Fruit fly (Drosophila melanogaster) whole organism, embryonic: Measurements from ENCODE around the gene Dbx.

ENCODE experiments used
- Antp ChIP-seq: fragments of 200-800 bp; sonication (Bioruptor generic); optimal IDR thresholded peaks from 3 replicates; lab custom pipeline; 2016; ENCODE audit warnings: missing biosample characterization, missing genetic modification characterization
- B-H1 ChIP-seq: fragments of 200-800 bp; sonication (Bioruptor generic); IDR thresholded peaks from 3 replicates; pipeline ENCODE4 v1.3.6; 2022; ENCODE audit warnings: missing biosample characterization, missing genetic modification characterization
- Bgb ChIP-seq: fragments of 200-800 bp; sonication (Bioruptor generic); IDR thresholded peaks from 2 replicates; pipeline ENCODE4 v1.3.6; 2022; ENCODE audit warnings: missing biosample characterization, missing genetic modification characterization; ENCODE audit not compliant: partially characterized antibody
- CG10959 ChIP-seq: fragments of 200-800 bp; sonication (Bioruptor generic); IDR thresholded peaks from 2 replicates; pipeline ENCODE4 v1.3.6; 2022; ENCODE audit warnings: missing biosample characterization, missing genetic modification characterization
- CG12659 ChIP-seq: fragments of 200-800 bp; sonication (Bioruptor generic); optimal IDR thresholded peaks from 3 replicates; lab custom pipeline; 2017; ENCODE audit warnings: mild to moderate bottlenecking, missing biosample characterization, missing genetic modification reagents, missing genetic modification characterization
- CG13123 ChIP-seq: fragments of 200-800 bp; sonication (Bioruptor generic); optimal IDR thresholded peaks from 2 replicates; lab custom pipeline; 2016; ENCODE audit warnings: missing biosample characterization, missing genetic modification characterization
- CG13287 ChIP-seq: fragments of 200-800 bp; sonication (Bioruptor generic); IDR thresholded peaks from 2 replicates; pipeline ENCODE4 v1.3.6; 2022; ENCODE audit warnings: missing biosample characterization, missing genetic modification characterization; ENCODE audit not compliant: partially characterized antibody
- CG13894 ChIP-seq: fragments of 200-800 bp; sonication (Bioruptor generic); optimal IDR thresholded peaks from 3 replicates; lab custom pipeline; 2018; ENCODE audit warnings: missing biosample characterization, mild to moderate bottlenecking, missing genetic modification characterization, moderate library complexity
- CG15514 ChIP-seq: fragments of 200-800 bp; sonication (Bioruptor generic); optimal IDR thresholded peaks from 3 replicates; lab custom pipeline; 2017; ENCODE audit warnings: missing biosample characterization, missing genetic modification characterization, mild to moderate bottlenecking, moderate library complexity, missing genetic modification reagents
- CG17328 ChIP-seq: fragments of 200-800 bp; sonication (Bioruptor generic); IDR thresholded peaks from 2 replicates; pipeline ENCODE4 v1.3.6; 2022; ENCODE audit warnings: missing biosample characterization, missing genetic modification characterization
- CG17568 ChIP-seq: fragments of 200-800 bp; sonication (Bioruptor generic); optimal IDR thresholded peaks from 2 replicates; lab custom pipeline; 2018; ENCODE audit warnings: missing biosample characterization, mild to moderate bottlenecking, missing genetic modification characterization, moderate library complexity
- CG18262 ChIP-seq: fragments of 200-800 bp; optimal IDR thresholded peaks from 3 replicates; lab custom pipeline; 2019; ENCODE audit warnings: missing biosample characterization, mild to moderate bottlenecking, missing genetic modification characterization, moderate library complexity
- CG18619 ChIP-seq: fragments of 200-800 bp; sonication (Bioruptor generic); optimal IDR thresholded peaks from 3 replicates; lab custom pipeline; 2017; ENCODE audit warnings: missing biosample characterization, mild to moderate bottlenecking, missing genetic modification characterization
- CG30020 ChIP-seq: fragments of 200-800 bp; optimal IDR thresholded peaks from 2 replicates; lab custom pipeline; 2019; ENCODE audit warnings: missing biosample characterization, mild to moderate bottlenecking, missing genetic modification characterization, moderate library complexity
- CG4424 ChIP-seq: fragments of 200-800 bp; sonication (Bioruptor generic); optimal IDR thresholded peaks from 3 replicates; lab custom pipeline; 2016; ENCODE audit warnings: missing biosample characterization, missing genetic modification characterization
- CG6175 ChIP-seq: fragments of 200-800 bp; sonication (Bioruptor generic); IDR thresholded peaks from 3 replicates; pipeline ENCODE4 v1.3.6; 2022; ENCODE audit warnings: missing biosample characterization, missing genetic modification characterization
- CkIIα-i1 ChIP-seq: fragments of 200-800 bp; sonication (Bioruptor generic); IDR thresholded peaks from 2 replicates; pipeline ENCODE4 v1.3.6; 2022; ENCODE audit warnings: missing biosample characterization, missing genetic modification characterization
- Dip2 ChIP-seq: fragments of 200-800 bp; sonication (Bioruptor generic); IDR thresholded peaks from 2 replicates; pipeline ENCODE4 v1.3.6; 2022; ENCODE audit warnings: missing biosample characterization, missing genetic modification characterization
- Dip3 ChIP-seq: fragments of 200-800 bp; sonication (Bioruptor generic); optimal IDR thresholded peaks from 3 replicates; lab custom pipeline; 2016; ENCODE audit warnings: missing biosample characterization, missing genetic modification characterization
- Dll ChIP-seq: fragments of 200-800 bp; sonication (Bioruptor generic); IDR thresholded peaks from 4 replicates; pipeline ENCODE4 v1.3.6; 2022; ENCODE audit warnings: missing biosample characterization, missing genetic modification characterization; ENCODE audit not compliant: partially characterized antibody
- Dp ChIP-seq: fragments of 200-800 bp; sonication (Bioruptor generic); optimal IDR thresholded peaks from 2 replicates; lab custom pipeline; 2018; ENCODE audit warnings: missing biosample characterization, mild to moderate bottlenecking, missing genetic modification characterization, moderate library complexity
- Drgx ChIP-seq: fragments of 200-800 bp; sonication (Bioruptor generic); IDR thresholded peaks from 2 replicates; pipeline ENCODE4 v1.3.6; 2022; ENCODE audit warnings: missing biosample characterization, missing genetic modification characterization
- Hr3 ChIP-seq: fragments of 200-800 bp; sonication (Bioruptor generic); optimal IDR thresholded peaks from 3 replicates; lab custom pipeline; 2016; ENCODE audit warnings: missing biosample characterization, missing genetic modification characterization
- Lhr ChIP-seq: fragments of 200-800 bp; sonication (Bioruptor generic); optimal IDR thresholded peaks from 3 replicates; lab custom pipeline; 2017; ENCODE audit warnings: mild to moderate bottlenecking, missing biosample characterization, missing genetic modification reagents, missing genetic modification characterization
- Neu2 ChIP-seq: fragments of 200-800 bp; sonication (Bioruptor generic); optimal IDR thresholded peaks from 3 replicates; lab custom pipeline; 2016; ENCODE audit warnings: missing biosample characterization, missing genetic modification characterization, borderline replicate concordance
- PHDP ChIP-seq: fragments of 200-800 bp; sonication (Bioruptor generic); optimal IDR thresholded peaks from 3 replicates; lab custom pipeline; 2018; ENCODE audit warnings: missing biosample characterization, mild to moderate bottlenecking, missing genetic modification characterization, moderate library complexity
- Scr ChIP-seq: fragments of 200-800 bp; sonication (Bioruptor generic); IDR thresholded peaks from 2 replicates; pipeline ENCODE4 v1.3.6; 2022; ENCODE audit warnings: missing biosample characterization, missing genetic modification characterization; ENCODE audit not compliant: partially characterized antibody
- Stat92E ChIP-seq, 3 experiments: fragments of >200 bp in 2 of 3; fragments of 200-800 bp in 1 of 3; sonication (Bioruptor generic) in 1 of 3; optimal IDR thresholded peaks; 2 replicates each; lab custom pipeline; 2017 to 2019; ENCODE audit warnings: missing biosample characterization in 3 of 3, missing genetic modification characterization in 3 of 3, mild to moderate bottlenecking in 1 of 3, moderate library complexity in 1 of 3
- Trl ChIP-seq, 3 experiments: fragments of >200 bp in 2 of 3; fragments of 200-800 bp in 1 of 3; sonication (Bioruptor generic) in 1 of 3; optimal IDR thresholded peaks; 2 replicates in 1 of 3; 3 replicates in 2 of 3; lab custom pipeline; 2016 to 2017; ENCODE audit warnings: missing biosample characterization in 1 of 3, missing genetic modification characterization in 1 of 3
- Xrp1 ChIP-seq: fragments of 200-800 bp; sonication (Bioruptor generic); IDR thresholded peaks from 2 replicates; pipeline ENCODE4 v1.3.6; 2022; ENCODE audit warnings: missing biosample characterization, missing genetic modification characterization
- ab ChIP-seq: fragments of 200-800 bp; sonication (Bioruptor generic); optimal IDR thresholded peaks from 2 replicates; lab custom pipeline; 2016; ENCODE audit warnings: missing biosample characterization, missing genetic modification characterization
- amos ChIP-seq: fragments of 200-800 bp; sonication (Bioruptor generic); IDR thresholded peaks from 2 replicates; pipeline ENCODE4 v1.3.6; 2022; ENCODE audit warnings: missing biosample characterization, missing genetic modification characterization; ENCODE audit not compliant: partially characterized antibody
- ap ChIP-seq: fragments of 200-800 bp; sonication (Bioruptor generic); IDR thresholded peaks from 2 replicates; pipeline ENCODE4 v1.3.6; 2022; ENCODE audit warnings: missing biosample characterization, missing genetic modification characterization
- ase ChIP-seq: fragments of 200-800 bp; sonication (Bioruptor generic); IDR thresholded peaks from 3 replicates; pipeline ENCODE4 v1.3.6; 2022; ENCODE audit warnings: missing biosample characterization, missing genetic modification characterization
- ems ChIP-seq: fragments of 200-800 bp; sonication (Bioruptor generic); optimal IDR thresholded peaks from 3 replicates; lab custom pipeline; 2016; ENCODE audit warnings: missing biosample characterization, missing genetic modification characterization
- eyg ChIP-seq: fragments of 200-800 bp; sonication (Bioruptor generic); optimal IDR thresholded peaks from 3 replicates; lab custom pipeline; 2016; ENCODE audit warnings: missing biosample characterization, missing genetic modification characterization
- h ChIP-seq: fragments of >200 bp; optimal IDR thresholded peaks from 2 replicates; lab custom pipeline; 2017
- knrl ChIP-seq: fragments of 200-800 bp; sonication (Bioruptor generic); IDR thresholded peaks from 3 replicates; pipeline ENCODE4 v1.3.6; 2022; ENCODE audit warnings: missing biosample characterization, missing genetic modification characterization; ENCODE audit not compliant: partially characterized antibody
- nerfin-2 ChIP-seq: fragments of 200-800 bp; sonication (Bioruptor generic); IDR thresholded peaks from 2 replicates; pipeline ENCODE4 v1.3.6; 2022; ENCODE audit warnings: missing biosample characterization, missing genetic modification characterization; ENCODE audit not compliant: partially characterized antibody
- onecut ChIP-seq: fragments of 200-800 bp; sonication (Bioruptor generic); IDR thresholded peaks from 2 replicates; pipeline ENCODE4 v1.3.6; 2022; ENCODE audit warnings: missing biosample characterization, missing genetic modification characterization
- pros ChIP-seq: fragments of 200-800 bp; sonication (Bioruptor generic); optimal IDR thresholded peaks from 3 replicates; lab custom pipeline; 2019; ENCODE audit warnings: missing biosample characterization, mild to moderate bottlenecking, missing genetic modification characterization, moderate library complexity
- rib ChIP-seq: fragments of 200-800 bp; sonication (Bioruptor generic); IDR thresholded peaks from 2 replicates; pipeline ENCODE4 v1.3.6; 2022; ENCODE audit warnings: missing biosample characterization, missing genetic modification characterization
- scrt ChIP-seq: fragments of 200-800 bp; sonication (Bioruptor generic); optimal IDR thresholded peaks from 2 replicates; lab custom pipeline; 2018; ENCODE audit warnings: missing biosample characterization, mild to moderate bottlenecking, missing genetic modification characterization, moderate library complexity
- sima ChIP-seq: fragments of 200-800 bp; sonication (Bioruptor generic); optimal IDR thresholded peaks from 2 replicates; lab custom pipeline; 2016; ENCODE audit warnings: missing biosample characterization, missing genetic modification characterization
- so ChIP-seq: fragments of 200-800 bp; sonication (Bioruptor generic); IDR thresholded peaks from 3 replicates; pipeline ENCODE4 v1.3.6; 2022; ENCODE audit warnings: missing biosample characterization, missing genetic modification characterization
- tap ChIP-seq: fragments of 200-800 bp; optimal IDR thresholded peaks from 3 replicates; lab custom pipeline; 2019; ENCODE audit warnings: missing biosample characterization, mild to moderate bottlenecking, missing genetic modification characterization, moderate library complexity
- tna ChIP-seq: fragments of 200-800 bp; sonication (Bioruptor generic); IDR thresholded peaks from 2 replicates; pipeline ENCODE4 v1.3.6; 2022; ENCODE audit warnings: missing biosample characterization, missing genetic modification characterization; ENCODE audit not compliant: partially characterized antibody
- toy ChIP-seq: fragments of 200-800 bp; sonication (Bioruptor generic); IDR thresholded peaks from 2 replicates; pipeline ENCODE4 v1.3.6; 2022; ENCODE audit warnings: missing biosample characterization, missing genetic modification characterization

Dbx gene

dm6 chr3L:1969539-1970337, 48.6 kb downstream of the Dbx start, which contains the start of gene CG1927 (continued):
- TF ChIP-seq nerfin-2 (no peak), Dp (GFP tag; lab: Kevin White, UChicago) (peak; percentile 22), CG6175 (GFP tag; lab: Robert Waterston, UW) (no peak), pros (GFP tag; lab: Kevin White, UChicago) (no peak), CG13287 (GFP tag; lab: Robert Waterston, UW) (peak; percentile 49; the same call in 1 of the 2 replicates), Xrp1 (GFP tag; lab: Robert Waterston, UW) (0 out of 2 replicates have a peak, but pooled peaks have one; percentile 17), eyg (GFP tag; lab: Kevin White, UChicago) (no peak), h (lab: Kevin White, UChicago) (no peak), amos (GFP tag; lab: Robert Waterston, UW) (peak; percentile 22; the same call in 1 of the 2 replicates), ap (GFP tag; lab: Robert Waterston, UW) (no peak), B-H1 (GFP tag; lab: Robert Waterston, UW) (no peak), CG30020 (no peak), so (GFP tag; lab: Robert Waterston, UW) (no peak; the same call in 2 of the 3 replicates), ase (GFP tag; lab: Robert Waterston, UW) (no peak), rib (GFP tag; lab: Robert Waterston, UW) (no peak), CG4424 (GFP tag; lab: Kevin White, UChicago) (no peak), CG15514 (GFP tag; lab: Kevin White, UChicago) (peak; percentile 52), Drgx (GFP tag; lab: Robert Waterston, UW) (no peak), sima (GFP tag; lab: Kevin White, UChicago) (no peak), knrl (GFP tag; lab: Robert Waterston, UW) (no peak), Lhr (GFP tag; lab: Kevin White, UChicago) (no peak), Neu2 (GFP tag; lab: Kevin White, UChicago) (no peak), ems (GFP tag; lab: Kevin White, UChicago) (no peak), toy (GFP tag; lab: Robert Waterston, UW) (no peak), Dll (GFP tag; lab: Robert Waterston, UW) (peak; percentile 41; the same call in 1 of the 4 replicates), Trl (optimal IDR thresholded peaks at IDR 0.05; lab: Kevin White, UChicago) (peak in 1 of 2 experiments; percentile 36), Trl (GFP tag; optimal IDR thresholded peaks at IDR 0.05; lab: Kevin White, UChicago) (no peak), tna (GFP tag; lab: Robert Waterston, UW) (no peak), CG17568 (GFP tag; lab: Kevin White, UChicago) (peak; percentile 9), CG13123 (GFP tag; lab: Kevin White, UChicago) (no peak), CkIIα-i1 (GFP tag; lab: Robert Waterston, UW) (no peak), ab (GFP tag; lab: Kevin White, UChicago) (no peak), Dip2 (GFP tag; lab: Robert Waterston, UW) (no peak), CG10959 (GFP tag; lab: Robert Waterston, UW) (no peak), Hr3 (GFP tag; lab: Kevin White, UChicago) (no peak), Bgb (GFP tag; lab: Robert Waterston, UW) (peak; percentile 55; the same call in 1 of the 2 replicates), Scr (GFP tag; lab: Robert Waterston, UW) (0 out of 2 replicates have a peak, but pooled peaks have one; percentile 20), Antp (GFP tag; lab: Kevin White, UChicago) (no peak), CG18262 (tag; lab: Kevin White, UChicago) (no peak), PHDP (tag; lab: Kevin White, UChicago) (peak; percentile 11), CG17328 (GFP tag; lab: Robert Waterston, UW) (no peak), scrt (GFP tag; lab: Kevin White, UChicago) (peak; percentile 2), Stat92E (GFP tag; optimal IDR thresholded peaks at IDR 0.05; lab: Kevin White, UChicago) (no peak), CG12659 (peak; percentile 42), CG13894 (tag; lab: Kevin White, UChicago) (peak; percentile 64), tap (no peak), onecut (GFP tag; lab: Robert Waterston, UW) (no peak), CG18619 (GFP tag; lab: Kevin White, UChicago) (no peak), Dip3 (no peak)
